Fruit fly (Drosophila melanogaster): Measurements from ENCODE around the gene CG6621.

CG6621 gene

dm6 chr3R:10886462-10887315 is 6.6 kb downstream of the CG6621 start (continued):
- TF ChIP-seq Optix (GFP tag; IDR thresholded peaks at IDR 0.05) (peak; percentile 58; the same call in 1 of the 3 replicates), CG15269 (tag; optimal IDR thresholded peaks at IDR 0.05) (peak; percentile 94), MBD-R2 (GFP tag; IDR thresholded peaks at IDR 0.05) (peak; percentile 72; the same call in 1 of the 2 replicates), CG13775 (GFP tag; optimal IDR thresholded peaks at IDR 0.05) (peak; percentile 89), nerfin-1 (tag; optimal IDR thresholded peaks at IDR 0.05) (peak; percentile 83), CG30020 (tag; optimal IDR thresholded peaks at IDR 0.05) (peak; percentile 41), CG6791 (GFP tag; IDR thresholded peaks at IDR 0.05; ENCODE audit: partially characterized antibody) (no peak), CG8478 (optimal IDR thresholded peaks at IDR 0.05) (no peak), CG18011 (GFP tag; optimal IDR thresholded peaks at IDR 0.05) (peak; percentile 74), crc (GFP tag; optimal IDR thresholded peaks at IDR 0.05) (peak; percentile 87), org-1 (GFP tag; optimal IDR thresholded peaks at IDR 0.05) (peak; percentile 87), CG8944 (GFP tag; optimal IDR thresholded peaks at IDR 0.05) (peak; percentile 79), CG32767 (GFP tag; IDR thresholded peaks at IDR 0.05) (peak; percentile 84), Vsx1 (GFP tag; optimal IDR thresholded peaks at IDR 0.05) (peak; percentile 56), Atf-2 (GFP tag; optimal IDR thresholded peaks at IDR 0.05) (peak; percentile 82), slbo (GFP tag; IDR thresholded peaks at IDR 0.05) (peak; percentile 90), fd96Cb (tag; optimal IDR thresholded peaks at IDR 0.05) (peak; percentile 74), lab (GFP tag; optimal IDR thresholded peaks at IDR 0.05) (peak; percentile 96), croc (GFP tag; conservative IDR thresholded peaks at IDR 0.05) (peak; percentile 80), nmo (GFP tag; optimal IDR thresholded peaks at IDR 0.05) (peak; percentile 89), esg (GFP tag; conservative IDR thresholded peaks at IDR 0.05) (peak; percentile 86), CG9876 (GFP tag; optimal IDR thresholded peaks at IDR 0.05) (peak; percentile 25), CG8089 (GFP tag; optimal IDR thresholded peaks at IDR 0.05) (peak; percentile 78), CG8924 (tag; optimal IDR thresholded peaks at IDR 0.05) (peak; percentile 88), Rx (GFP tag; IDR thresholded peaks at IDR 0.05) (peak; percentile 55; the same call in 1 of the 2 replicates), CG18262 (tag; optimal IDR thresholded peaks at IDR 0.05) (peak; percentile 85), fu2 (GFP tag; optimal IDR thresholded peaks at IDR 0.05) (peak; percentile 87), ara (GFP tag; IDR thresholded peaks at IDR 0.05) (peak; percentile 77), CG2202 (tag; optimal IDR thresholded peaks at IDR 0.05) (peak; percentile 62), Oaz (GFP tag; IDR thresholded peaks at IDR 0.05) (peak; percentile 79), exex (tag; optimal IDR thresholded peaks at IDR 0.05) (peak; percentile 72), chn (GFP tag; optimal IDR thresholded peaks at IDR 0.05) (peak; percentile 77), CG12659 (GFP tag; optimal IDR thresholded peaks at IDR 0.05) (peak; percentile 94), CG10274 (GFP tag; optimal IDR thresholded peaks at IDR 0.05) (peak; percentile 99), p53 (GFP tag; optimal IDR thresholded peaks at IDR 0.05) (peak; percentile 17), Chrac-16 (GFP tag; optimal IDR thresholded peaks at IDR 0.05) (peak; percentile 86), pzg (GFP tag; optimal IDR thresholded peaks at IDR 0.05) (no peak), unpg (GFP tag; optimal IDR thresholded peaks at IDR 0.05) (peak; percentile 94), CG34422 (GFP tag; IDR thresholded peaks at IDR 0.05) (peak; percentile 80), CG4328 (GFP tag; optimal IDR thresholded peaks at IDR 0.05) (peak; percentile 92), Hr3 (GFP tag; optimal IDR thresholded peaks at IDR 0.05) (peak; percentile 85), HmgZ (tag; optimal IDR thresholded peaks at IDR 0.05) (peak; percentile 92), tll (GFP tag; optimal IDR thresholded peaks at IDR 0.05) (no peak), Stat92E (GFP tag; optimal IDR thresholded peaks at IDR 0.05) (peak in 1 of 3 experiments; percentile 74), fd102C (GFP tag; optimal IDR thresholded peaks at IDR 0.05) (no peak), lola (GFP tag; optimal IDR thresholded peaks at IDR 0.05) (peak in 1 of 3 experiments; percentile 86), chm (GFP tag; IDR thresholded peaks at IDR 0.05) (peak; percentile 87), Oli (tag; optimal IDR thresholded peaks at IDR 0.05) (peak; percentile 91)
